Worm (Caenorhabditis elegans) whole organism, young adult: ENCODE results near the gene cyp-35B1.

ENCODE experiments used
- B0019.2 ChIP-seq: fragments of 200-800 bp; sonication (Bioruptor generic); conservative IDR thresholded peaks from 2 replicates; pipeline ENCODE4 v1.3.6; 2022; ENCODE audit warnings: missing genetic modification reagents, missing genetic modification characterization, missing compliant biosample characterization
- B0261.1 ChIP-seq: sonication (generic microtip); optimal IDR thresholded peaks from 2 replicates; lab custom pipeline; 2016; ENCODE audit warnings: mild to moderate bottlenecking, missing genetic modification characterization, moderate library complexity, missing compliant biosample characterization
- bed-2 ChIP-seq: fragments of 200-800 bp; sonication (Bioruptor generic); IDR thresholded peaks from 2 replicates; pipeline ENCODE4 v1.3.6; 2022; ENCODE audit warnings: missing genetic modification reagents, missing genetic modification characterization, missing compliant biosample characterization
- ceh-40 ChIP-seq: fragments of 200-800 bp; sonication (Bioruptor generic); IDR thresholded peaks from 2 replicates; pipeline ENCODE4 v1.3.6; 2022; ENCODE audit warnings: missing genetic modification characterization, missing compliant biosample characterization
- ceh-79 ChIP-seq: sonication (generic microtip); optimal IDR thresholded peaks from 2 replicates; lab custom pipeline; 2017; ENCODE audit warnings: mild to moderate bottlenecking, missing genetic modification characterization, missing compliant biosample characterization
- dpl-1 ChIP-seq: fragments of 150-350 bp; optimal IDR thresholded peaks from 2 replicates; lab custom pipeline; 2014; ENCODE audit warnings: missing biosample characterization, missing genetic modification reagents, missing genetic modification characterization
- ets-4 ChIP-seq: fragments of 200-800 bp; sonication (Bioruptor generic); optimal IDR thresholded peaks from 2 replicates; lab custom pipeline; 2018; ENCODE audit warnings: mild to moderate bottlenecking, missing genetic modification characterization, missing compliant biosample characterization
- gei-17 ChIP-seq: fragments of 200-800 bp; sonication (Bioruptor generic); optimal IDR thresholded peaks from 2 replicates; lab custom pipeline; 2018; ENCODE audit warnings: mild to moderate bottlenecking, missing genetic modification characterization, missing compliant biosample characterization
- lin-35 ChIP-seq, 3 experiments: fragments of 150-350 bp in 2 of 3; sonication (generic microtip) in 1 of 3; optimal IDR thresholded peaks; 2 replicates each; lab custom pipeline; 2014 to 2018; ENCODE audit warnings: missing biosample characterization in 3 of 3, missing genetic modification characterization in 3 of 3, missing genetic modification reagents in 3 of 3
- pbrm-1 ChIP-seq: fragments of 200-800 bp; sonication (Bioruptor generic); IDR thresholded peaks from 2 replicates; pipeline ENCODE4 v1.3.6; 2022; ENCODE audit warnings: missing genetic modification reagents, missing genetic modification characterization, missing compliant biosample characterization
- sea-2 ChIP-seq: fragments of 200-800 bp; sonication (Bioruptor generic); IDR thresholded peaks from 2 replicates; pipeline ENCODE4 v1.3.6; 2022; ENCODE audit warnings: missing genetic modification characterization, missing compliant biosample characterization
- tbp1 ChIP-seq: fragments of 200-800 bp; sonication (Bioruptor generic); optimal IDR thresholded peaks from 2 replicates; lab custom pipeline; 2018; ENCODE audit warnings: mild to moderate bottlenecking, missing genetic modification characterization, missing compliant biosample characterization

DNA sequence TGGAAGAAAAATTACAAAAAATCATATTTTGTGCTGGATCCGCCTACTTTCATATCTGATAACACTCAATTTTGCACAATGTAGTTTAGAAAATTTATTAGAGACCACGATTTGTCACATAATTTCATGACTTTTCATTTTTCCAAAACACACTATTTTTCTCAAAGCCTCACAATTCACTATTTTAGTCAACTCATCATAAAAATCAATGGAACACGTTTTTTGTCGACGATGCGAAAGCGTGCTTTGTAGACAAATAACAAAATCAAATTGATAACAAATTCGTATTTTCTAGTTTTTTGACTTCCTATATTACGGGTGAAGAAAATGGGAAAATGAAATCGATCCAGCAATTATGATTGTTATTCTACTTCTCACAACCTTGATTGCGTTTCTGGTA lies 3.0 kb downstream of the cyp-35B1 start, which contains the start of gene cyp-35B2:
- no peak for TF ChIP-seq gei-17 (GFP tag; lab: Kevin White, UChicago)
- no peak for TF ChIP-seq B0019.2
- TF ChIP-seq pbrm-1: no peak
- no peak for TF ChIP-seq lin-35 (GFP tag; optimal IDR thresholded peaks at IDR 0.05; lab: Kevin White, UChicago)
- no peak for TF ChIP-seq ceh-40
- no peak for TF ChIP-seq bed-2 (GFP tag; lab: Robert Waterston, UW)
- no peak for TF ChIP-seq ets-4 (GFP tag; lab: Kevin White, UChicago)
- TF ChIP-seq ceh-79 (tag; lab: Kevin White, UChicago): no peak
- no peak for TF ChIP-seq tbp1
- TF ChIP-seq B0261.1: no peak
- TF ChIP-seq sea-2 (GFP tag; lab: Robert Waterston, UW): no peak
- TF ChIP-seq dpl-1: no peak
